Fruit fly (Drosophila melanogaster) whole organism, embryonic: ENCODE data around the gene Cyp9f2.

Experiments used
- Asciz ChIP-seq: fragments of 200-800 bp; sonication (Bioruptor generic); optimal IDR thresholded peaks from 2 replicates; lab custom pipeline; 2017; ENCODE audit warnings: missing biosample characterization, mild to moderate bottlenecking, missing genetic modification characterization, missing genetic modification reagents
- B-H2 ChIP-seq: fragments of 200-800 bp; sonication (Bioruptor generic); optimal IDR thresholded peaks from 2 replicates; lab custom pipeline; 2018; ENCODE audit warnings: missing biosample characterization, mild to moderate bottlenecking, missing genetic modification characterization
- CG10431 ChIP-seq: fragments of 200-800 bp; sonication (Bioruptor generic); optimal IDR thresholded peaks from 3 replicates; lab custom pipeline; 2018; ENCODE audit warnings: missing biosample characterization, mild to moderate bottlenecking, missing genetic modification characterization
- CG11093 ChIP-seq: fragments of 200-800 bp; sonication (Bioruptor generic); IDR thresholded peaks from 3 replicates; pipeline ENCODE4 v1.3.6; 2022; ENCODE audit warnings: missing biosample characterization, missing genetic modification characterization
- CG17568 ChIP-seq: fragments of 200-800 bp; sonication (Bioruptor generic); optimal IDR thresholded peaks from 2 replicates; lab custom pipeline; 2018; ENCODE audit warnings: missing biosample characterization, mild to moderate bottlenecking, missing genetic modification characterization, moderate library complexity
- CG1832 ChIP-seq: fragments of 200-800 bp; sonication (Bioruptor generic); optimal IDR thresholded peaks from 2 replicates; lab custom pipeline; 2017; ENCODE audit warnings: missing biosample characterization, mild to moderate bottlenecking, missing genetic modification characterization, inconsistent platforms
- CG2116 ChIP-seq: fragments of 200-800 bp; sonication (Bioruptor generic); optimal IDR thresholded peaks from 3 replicates; lab custom pipeline; 2018; ENCODE audit warnings: missing biosample characterization, mild to moderate bottlenecking, missing genetic modification characterization
- CG2889 ChIP-seq: fragments of 200-800 bp; sonication (Bioruptor generic); IDR thresholded peaks from 3 replicates; pipeline ENCODE4 v1.3.6; 2022; ENCODE audit warnings: missing biosample characterization, missing genetic modification characterization
- CG3995 ChIP-seq: fragments of 200-800 bp; sonication (Bioruptor generic); optimal IDR thresholded peaks from 3 replicates; lab custom pipeline; 2016; ENCODE audit warnings: missing biosample characterization, missing genetic modification characterization
- CG8924 ChIP-seq: fragments of 200-800 bp; optimal IDR thresholded peaks from 3 replicates; lab custom pipeline; 2019; ENCODE audit warnings: missing biosample characterization, mild to moderate bottlenecking, missing genetic modification characterization, moderate library complexity
- CHES-1-like ChIP-seq: fragments of 200-800 bp; sonication (Bioruptor generic); optimal IDR thresholded peaks from 2 replicates; lab custom pipeline; 2016; ENCODE audit warnings: missing biosample characterization, missing genetic modification characterization
- CoRest ChIP-seq: fragments of 200-800 bp; sonication (Bioruptor generic); optimal IDR thresholded peaks from 3 replicates; lab custom pipeline; 2018; ENCODE audit warnings: missing biosample characterization, mild to moderate bottlenecking, missing genetic modification characterization, moderate library complexity
- D19B ChIP-seq: fragments of 200-800 bp; sonication (Bioruptor generic); optimal IDR thresholded peaks from 2 replicates; lab custom pipeline; 2017; ENCODE audit warnings: missing biosample characterization, mild to moderate bottlenecking, missing genetic modification characterization
- Dll ChIP-seq: fragments of 200-800 bp; sonication (Bioruptor generic); IDR thresholded peaks from 4 replicates; pipeline ENCODE4 v1.3.6; 2022; ENCODE audit warnings: missing biosample characterization, missing genetic modification characterization; ENCODE audit not compliant: partially characterized antibody
- Doc2 ChIP-seq: fragments of 200-800 bp; sonication (Bioruptor generic); IDR thresholded peaks from 2 replicates; pipeline ENCODE4 v1.3.6; 2022; ENCODE audit warnings: missing biosample characterization, missing genetic modification characterization
- Doc3 ChIP-seq: fragments of 200-800 bp; sonication (Bioruptor generic); IDR thresholded peaks from 3 replicates; pipeline ENCODE4 v1.3.6; 2022; ENCODE audit warnings: missing biosample characterization, missing genetic modification characterization; ENCODE audit not compliant: partially characterized antibody
- Dref ChIP-seq: fragments of 200-800 bp; sonication (Bioruptor generic); IDR thresholded peaks from 2 replicates; pipeline ENCODE4 v1.3.6; 2022; ENCODE audit warnings: missing biosample characterization, missing genetic modification characterization
- Drgx ChIP-seq: fragments of 200-800 bp; sonication (Bioruptor generic); IDR thresholded peaks from 2 replicates; pipeline ENCODE4 v1.3.6; 2022; ENCODE audit warnings: missing biosample characterization, missing genetic modification characterization
- HLH54F ChIP-seq: fragments of 200-800 bp; sonication (Bioruptor generic); optimal IDR thresholded peaks from 3 replicates; lab custom pipeline; 2016; ENCODE audit warnings: missing biosample characterization, missing genetic modification characterization
- Hr39 ChIP-seq: fragments of >200 bp; optimal IDR thresholded peaks from 2 replicates; lab custom pipeline; 2017
- Lim3 ChIP-seq: fragments of 200-800 bp; sonication (Bioruptor generic); IDR thresholded peaks from 2 replicates; pipeline ENCODE4 v1.3.6; 2022; ENCODE audit warnings: missing biosample characterization, missing genetic modification characterization
- Med ChIP-seq: fragments of 200-800 bp; sonication (Bioruptor generic); peaks from one replicate; lab custom pipeline; 2016; ENCODE audit warnings: missing biosample characterization, missing genetic modification characterization, mild to moderate bottlenecking, inconsistent platforms, moderate library complexity
- NC2β ChIP-seq: fragments of 200-800 bp; sonication (Bioruptor generic); optimal IDR thresholded peaks from 2 replicates; lab custom pipeline; 2016; ENCODE audit warnings: missing biosample characterization, missing genetic modification characterization
- Nf-YA ChIP-seq: fragments of 200-800 bp; sonication (Bioruptor generic); IDR thresholded peaks from 2 replicates; pipeline ENCODE4 v1.3.6; 2022; ENCODE audit warnings: missing biosample characterization, missing genetic modification characterization
- NfI ChIP-seq: fragments of 200-800 bp; sonication (Bioruptor generic); optimal IDR thresholded peaks from 3 replicates; lab custom pipeline; 2018; ENCODE audit warnings: missing biosample characterization, mild to moderate bottlenecking, missing genetic modification characterization, moderate library complexity
- Scr ChIP-seq: fragments of 200-800 bp; sonication (Bioruptor generic); IDR thresholded peaks from 2 replicates; pipeline ENCODE4 v1.3.6; 2022; ENCODE audit warnings: missing biosample characterization, missing genetic modification characterization; ENCODE audit not compliant: partially characterized antibody
- Sox100B ChIP-seq: fragments of 200-800 bp; sonication (Bioruptor generic); optimal IDR thresholded peaks from 3 replicates; lab custom pipeline; 2018; ENCODE audit warnings: missing biosample characterization, mild to moderate bottlenecking, missing genetic modification characterization
- chn ChIP-seq: fragments of 200-800 bp; sonication (Bioruptor generic); optimal IDR thresholded peaks from 2 replicates; lab custom pipeline; 2016; ENCODE audit warnings: missing biosample characterization, missing genetic modification characterization
- dm ChIP-seq: fragments of 200-800 bp; sonication (Bioruptor generic); optimal IDR thresholded peaks from 3 replicates; lab custom pipeline; 2016; ENCODE audit warnings: missing biosample characterization, missing genetic modification characterization
- exex ChIP-seq: fragments of 200-800 bp; sonication (Bioruptor generic); optimal IDR thresholded peaks from 4 replicates; lab custom pipeline; 2018; ENCODE audit warnings: missing biosample characterization, mild to moderate bottlenecking, missing genetic modification characterization, moderate library complexity
- eyg ChIP-seq: fragments of 200-800 bp; sonication (Bioruptor generic); optimal IDR thresholded peaks from 3 replicates; lab custom pipeline; 2016; ENCODE audit warnings: missing biosample characterization, missing genetic modification characterization
- fru ChIP-seq: fragments of >200 bp; optimal IDR thresholded peaks from 2 replicates; lab custom pipeline; 2017
- gcm2 ChIP-seq: fragments of 200-800 bp; sonication (Bioruptor generic); optimal IDR thresholded peaks from 2 replicates; lab custom pipeline; 2016; ENCODE audit warnings: missing biosample characterization, missing genetic modification characterization
- hbn ChIP-seq: fragments of 200-800 bp; sonication (Bioruptor generic); IDR thresholded peaks from 2 replicates; pipeline ENCODE4 v1.3.6; 2022; ENCODE audit warnings: missing biosample characterization, missing genetic modification characterization; ENCODE audit not compliant: partially characterized antibody
- kah ChIP-seq: fragments of 200-800 bp; sonication (Bioruptor generic); optimal IDR thresholded peaks from 2 replicates; lab custom pipeline; 2018; ENCODE audit warnings: missing biosample characterization, mild to moderate bottlenecking, missing genetic modification characterization
- kni ChIP-seq: fragments of 200-800 bp; sonication (Bioruptor generic); optimal IDR thresholded peaks from 3 replicates; lab custom pipeline; 2017; ENCODE audit warnings: mild to moderate bottlenecking, missing biosample characterization, missing genetic modification reagents, missing genetic modification characterization
- knrl ChIP-seq: fragments of 200-800 bp; sonication (Bioruptor generic); IDR thresholded peaks from 3 replicates; pipeline ENCODE4 v1.3.6; 2022; ENCODE audit warnings: missing biosample characterization, missing genetic modification characterization; ENCODE audit not compliant: partially characterized antibody
- luna ChIP-seq: fragments of 200-800 bp; sonication (Bioruptor generic); optimal IDR thresholded peaks from 2 replicates; lab custom pipeline; 2016; ENCODE audit warnings: missing biosample characterization, missing genetic modification characterization
- nmo ChIP-seq: fragments of 200-800 bp; sonication (Bioruptor generic); optimal IDR thresholded peaks from 2 replicates; lab custom pipeline; 2018; ENCODE audit warnings: missing biosample characterization, mild to moderate bottlenecking, missing genetic modification characterization, moderate library complexity
- nom ChIP-seq: fragments of 200-800 bp; sonication (Bioruptor generic); optimal IDR thresholded peaks from 2 replicates; lab custom pipeline; 2017; ENCODE audit warnings: missing biosample characterization, missing genetic modification characterization, mild to moderate bottlenecking, moderate library complexity, missing genetic modification reagents
- oc ChIP-seq: fragments of 200-800 bp; sonication (Bioruptor generic); optimal IDR thresholded peaks from 2 replicates; lab custom pipeline; 2018; ENCODE audit warnings: missing biosample characterization, mild to moderate bottlenecking, missing genetic modification characterization, moderate library complexity
- row ChIP-seq: fragments of 200-800 bp; sonication (Bioruptor generic); IDR thresholded peaks from 3 replicates; pipeline ENCODE4 v1.3.6; 2022; ENCODE audit warnings: missing biosample characterization, missing genetic modification characterization
- stwl ChIP-seq: fragments of 200-800 bp; sonication (Bioruptor generic); optimal IDR thresholded peaks from 3 replicates; lab custom pipeline; 2018; ENCODE audit warnings: missing biosample characterization, mild to moderate bottlenecking, missing genetic modification characterization, moderate library complexity
- unpg ChIP-seq: fragments of 200-800 bp; sonication (Bioruptor generic); optimal IDR thresholded peaks from 3 replicates; lab custom pipeline; 2018; ENCODE audit warnings: missing biosample characterization, mild to moderate bottlenecking, missing genetic modification characterization, moderate library complexity
- usp ChIP-seq: fragments of >200 bp; optimal IDR thresholded peaks from 2 replicates; lab custom pipeline; 2017; ENCODE audit warnings: missing biosample characterization, missing genetic modification characterization
- vnd ChIP-seq: fragments of 200-800 bp; sonication (Bioruptor generic); IDR thresholded peaks from 3 replicates; pipeline ENCODE4 v1.3.6; 2022; ENCODE audit warnings: missing biosample characterization, missing genetic modification characterization; ENCODE audit not compliant: partially characterized antibody
- zen2 ChIP-seq: fragments of 200-800 bp; sonication (Bioruptor generic); IDR thresholded peaks from 3 replicates; pipeline ENCODE4 v1.3.6; 2022; ENCODE audit warnings: missing biosample characterization, missing genetic modification characterization; ENCODE audit not compliant: partially characterized antibody

Gene Cyp9f2

DNA sequence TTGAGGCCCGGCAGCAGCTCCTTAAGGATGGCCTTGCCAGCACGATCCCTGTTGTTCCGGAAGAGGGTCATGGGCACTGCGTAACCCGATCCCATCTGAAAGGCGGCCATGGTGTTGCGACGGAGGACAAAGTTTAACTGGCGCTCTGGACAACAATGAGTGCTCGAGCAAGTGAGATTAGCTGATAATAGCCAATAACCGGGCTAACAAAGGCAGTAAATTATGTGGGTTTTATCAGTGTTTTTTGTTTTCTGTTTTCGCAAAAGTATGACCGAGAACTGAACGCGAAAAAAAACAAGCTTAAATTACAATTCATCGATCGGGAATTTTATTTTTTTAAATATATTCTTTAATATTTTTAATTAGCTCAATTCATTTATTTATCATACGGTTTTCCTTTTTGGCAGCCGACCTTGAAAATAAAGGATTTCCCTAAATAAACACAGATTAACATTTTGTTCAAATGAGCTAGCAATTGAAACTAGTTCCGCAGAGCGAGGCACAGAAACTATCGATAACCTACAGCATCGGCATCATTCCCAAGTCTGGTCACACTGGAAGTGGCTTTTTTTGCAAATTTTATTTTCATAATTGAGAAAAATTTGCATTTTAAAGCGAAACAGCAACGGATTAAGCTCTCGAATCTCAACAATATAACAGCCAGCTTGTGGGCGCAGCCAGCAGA is 7.6 kb upstream of the Cyp9f2 start, which contains the start of the genes Dip-C and pps (continued):
- no peak for TF ChIP-seq eyg (GFP tag; lab: Kevin White, UChicago)
- TF ChIP-seq CG1832 = no peak
- no peak for TF ChIP-seq dm
- no peak for TF ChIP-seq luna (GFP tag; lab: Kevin White, UChicago)
- TF ChIP-seq Lim3 (GFP tag; lab: Robert Waterston, UW) = no peak
- TF ChIP-seq Asciz (GFP tag; lab: Kevin White, UChicago) = no peak
- TF ChIP-seq CG17568 (GFP tag; lab: Kevin White, UChicago) = no peak
- peak; percentile 40 for TF ChIP-seq nmo
- TF ChIP-seq stwl (tag; lab: Kevin White, UChicago) = peak; percentile 91
- no peak for TF ChIP-seq CG2889 (GFP tag; lab: Robert Waterston, UW)
- TF ChIP-seq oc (tag; lab: Kevin White, UChicago) = no peak
- no peak for TF ChIP-seq B-H2 (GFP tag; lab: Kevin White, UChicago)
- peak; percentile 73 for TF ChIP-seq hbn (GFP tag; lab: Robert Waterston, UW)
- TF ChIP-seq gcm2 (GFP tag; lab: Kevin White, UChicago) = no peak
- TF ChIP-seq Doc2 (GFP tag; lab: Robert Waterston, UW) = no peak
- TF ChIP-seq Drgx (GFP tag; lab: Robert Waterston, UW) = no peak
- TF ChIP-seq zen2 (GFP tag; lab: Robert Waterston, UW) = peak; percentile 55; the same call in 2 of the 3 replicates
- TF ChIP-seq CG11093 (GFP tag; lab: Robert Waterston, UW) = no peak
- TF ChIP-seq Hr39 = no peak
- TF ChIP-seq usp (GFP tag; lab: Kevin White, UChicago) = no peak

DNA sequence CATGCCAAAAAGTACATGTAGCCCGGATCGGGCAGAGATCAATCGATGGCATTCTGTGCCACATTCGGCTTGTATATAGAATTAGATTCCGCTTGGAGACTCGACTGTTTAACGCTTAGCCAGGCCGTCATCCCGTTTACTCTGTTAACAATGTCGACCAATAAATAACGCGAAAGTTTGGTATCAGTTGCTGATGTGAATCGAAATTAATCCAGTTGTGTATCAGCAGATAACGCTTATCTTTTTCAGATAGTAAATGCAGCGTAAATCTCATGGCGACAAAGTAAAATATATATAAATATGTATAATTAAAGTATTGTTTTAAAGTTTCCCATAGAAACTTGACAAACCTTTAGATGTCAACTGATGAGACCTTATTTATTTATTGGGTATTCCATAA is 5.6 kb upstream of the Cyp9f2 start:
- TF ChIP-seq exex (tag; lab: Kevin White, UChicago) = peak; percentile 59
- no peak for TF ChIP-seq NC2β (GFP tag; lab: Kevin White, UChicago)
- TF ChIP-seq, all 482 proteins: peak for 1

DNA sequence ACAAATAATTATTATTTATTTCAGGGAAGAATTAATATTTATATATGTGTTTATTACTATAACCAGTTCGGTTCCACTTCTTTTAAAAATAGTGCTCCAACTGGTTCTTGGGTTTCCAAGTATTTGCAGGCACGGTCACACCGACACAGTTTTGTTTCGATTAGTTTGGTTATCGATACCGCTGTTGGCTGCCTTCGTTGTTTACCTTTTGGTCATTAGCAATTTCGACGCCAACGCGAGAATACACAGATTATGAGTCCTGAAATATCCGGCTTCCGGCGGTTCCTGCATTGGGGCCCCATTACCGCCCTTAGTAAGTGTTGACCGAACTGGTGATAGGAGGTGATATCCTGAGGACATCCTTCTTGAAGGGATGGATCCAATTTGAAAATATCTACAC is 2.3 kb upstream of the Cyp9f2 start, which contains the start of gene CG5196:
Gene CG5196, plus strand, starts transcription at position 157 of the 400 bp plus-strand sequence.
- peak; percentile 73 for TF ChIP-seq CG2116 (GFP tag; lab: Kevin White, UChicago)
- peak; percentile 30 for TF ChIP-seq NfI (GFP tag; lab: Kevin White, UChicago)
- TF ChIP-seq CG10431 (GFP tag; lab: Kevin White, UChicago) = no peak
- TF ChIP-seq CG3995 = peak; percentile 78
- TF ChIP-seq Dref (GFP tag; lab: Robert Waterston, UW) = peak; percentile 93
- TF ChIP-seq Dll = peak; percentile 64
- peak; percentile 74 for TF ChIP-seq row (GFP tag; lab: Robert Waterston, UW)
- peak; percentile 66 for TF ChIP-seq knrl (GFP tag; lab: Robert Waterston, UW)
- peak; percentile 17 for TF ChIP-seq kah
- peak; percentile 5 for TF ChIP-seq CoRest (tag; lab: Kevin White, UChicago)
- TF ChIP-seq chn = no peak
- peak; percentile 49; the same call in 2 of the 3 replicates for TF ChIP-seq Doc3 (GFP tag; lab: Robert Waterston, UW)
- TF ChIP-seq nom (GFP tag; lab: Kevin White, UChicago) = peak; percentile 45
- TF ChIP-seq Scr (GFP tag; lab: Robert Waterston, UW) = peak; percentile 65
- TF ChIP-seq Sox100B (GFP tag; lab: Kevin White, UChicago) = no peak
- TF ChIP-seq Nf-YA (GFP tag; lab: Robert Waterston, UW) = no peak
- no peak for TF ChIP-seq HLH54F (GFP tag; lab: Kevin White, UChicago)
- TF ChIP-seq unpg (GFP tag; lab: Kevin White, UChicago) = peak; percentile 12
- peak; percentile 61; the same call in 2 of the 3 replicates for TF ChIP-seq vnd (GFP tag; lab: Robert Waterston, UW)
- peak; percentile 40 for TF ChIP-seq CHES-1-like (GFP tag; lab: Kevin White, UChicago)
- peak; percentile 17 for TF ChIP-seq CG8924 (tag; lab: Kevin White, UChicago)
- TF ChIP-seq fru = no peak
- peak; percentile 34 for TF ChIP-seq kni (GFP tag; lab: Kevin White, UChicago)
- TF ChIP-seq Med (GFP tag; lab: Kevin White, UChicago) = peak; percentile 49
- TF ChIP-seq D19B = no peak
- TF ChIP-seq exex (tag; lab: Kevin White, UChicago) = peak; percentile 64
